Fruit fly (Drosophila melanogaster): ENCODE data around the gene epsilonCOP.

epsilonCOP gene

dm6 chr2L:6455032-6455954 is 33.6 kb upstream of the epsilonCOP start, which contains the start of gene retm (continued):
- TF ChIP-seq pita (GFP tag; optimal IDR thresholded peaks at IDR 0.05) (no peak), CG17829 (tag; optimal IDR thresholded peaks at IDR 0.05) (no peak), sim (GFP tag; IDR thresholded peaks at IDR 0.05) (no peak), jing (GFP tag; optimal IDR thresholded peaks at IDR 0.05) (no peak), peb (GFP tag; IDR thresholded peaks at IDR 0.05) (no peak), CG14710 (tag; optimal IDR thresholded peaks at IDR 0.05) (no peak), CG6254 (GFP tag; optimal IDR thresholded peaks at IDR 0.05) (no peak), D (optimal IDR thresholded peaks at IDR 0.05) (no peak), D (GFP tag; optimal IDR thresholded peaks at IDR 0.05) (no peak), Hand (GFP tag; optimal IDR thresholded peaks at IDR 0.05) (no peak), insv (GFP tag; optimal IDR thresholded peaks at IDR 0.05) (peak in 1 of 2 experiments; percentile 24), Myb (GFP tag; optimal IDR thresholded peaks at IDR 0.05) (no peak), Sin3A (optimal IDR thresholded peaks at IDR 0.05) (no peak), cato (GFP tag; optimal IDR thresholded peaks at IDR 0.05; ENCODE audit: borderline replicate concordance) (no peak), her (GFP tag; optimal IDR thresholded peaks at IDR 0.05) (no peak), Hmr (GFP tag; optimal IDR thresholded peaks at IDR 0.05) (no peak), Fer2 (tag; optimal IDR thresholded peaks at IDR 0.05) (no peak), CG14965 (GFP tag; optimal IDR thresholded peaks at IDR 0.05; ENCODE audit: borderline replicate concordance) (no peak), CG12219 (GFP tag; optimal IDR thresholded peaks at IDR 0.05) (peak; percentile 37), amos (GFP tag; IDR thresholded peaks at IDR 0.05; ENCODE audit: partially characterized antibody) (no peak; the same call in 1 of the 2 replicates), org-1 (GFP tag; optimal IDR thresholded peaks at IDR 0.05) (no peak), CG2116 (GFP tag; optimal IDR thresholded peaks at IDR 0.05) (no peak), onecut (GFP tag; IDR thresholded peaks at IDR 0.05) (peak; percentile 31), CG8089 (GFP tag; optimal IDR thresholded peaks at IDR 0.05) (no peak), CG30431 (GFP tag; optimal IDR thresholded peaks at IDR 0.05) (no peak), Asciz (GFP tag; optimal IDR thresholded peaks at IDR 0.05) (no peak), Sox100B (GFP tag; optimal IDR thresholded peaks at IDR 0.05) (no peak), chm (GFP tag; IDR thresholded peaks at IDR 0.05) (no peak), Taf1 (GFP tag; IDR thresholded peaks at IDR 0.05) (no peak), nmo (GFP tag; optimal IDR thresholded peaks at IDR 0.05) (no peak), CG10274 (GFP tag; optimal IDR thresholded peaks at IDR 0.05) (no peak), pan (optimal IDR thresholded peaks at IDR 0.05) (no peak), pan (GFP tag; optimal IDR thresholded peaks at IDR 0.05 in 1 of 2, IDR thresholded peaks at IDR 0.05 in 1 of 2) (no peak), Hr78 (GFP tag; optimal IDR thresholded peaks at IDR 0.05) (no peak), CG10959 (GFP tag; IDR thresholded peaks at IDR 0.05) (no peak), fru (optimal IDR thresholded peaks at IDR 0.05) (no peak), Gsc (GFP tag; IDR thresholded peaks at IDR 0.05) (no peak), Ravus (GFP tag; IDR thresholded peaks at IDR 0.05) (no peak), chif (GFP tag; optimal IDR thresholded peaks at IDR 0.05) (no peak), CG11504 (tag; optimal IDR thresholded peaks at IDR 0.05) (no peak), CG3838 (GFP tag; optimal IDR thresholded peaks at IDR 0.05) (no peak), CG1832 (GFP tag; optimal IDR thresholded peaks at IDR 0.05) (peak; percentile 79), fd3F (GFP tag; optimal IDR thresholded peaks at IDR 0.05) (no peak), disco-r (GFP tag; optimal IDR thresholded peaks at IDR 0.05) (no peak), Abd-B (GFP tag; optimal IDR thresholded peaks at IDR 0.05) (no peak), CG8765 (GFP tag; IDR thresholded peaks at IDR 0.05) (no peak), Gug (GFP tag; IDR thresholded peaks at IDR 0.05) (no peak), CG16863 (GFP tag; optimal IDR thresholded peaks at IDR 0.05) (no peak), Hr39 (optimal IDR thresholded peaks at IDR 0.05) (no peak), sima (GFP tag; optimal IDR thresholded peaks at IDR 0.05) (no peak), gce (GFP tag; IDR thresholded peaks at IDR 0.05) (no peak)

Measured in whole organism, embryonic.